Worm (Caenorhabditis elegans) whole organism, late embryonic: ENCODE data around the gene srh-38.

ENCODE experiments used
- C08G9.2 ChIP-seq: sonication (generic microtip); optimal IDR thresholded peaks from 2 replicates; lab custom pipeline; 2016; ENCODE audit warnings: mild to moderate bottlenecking, missing genetic modification characterization, moderate library complexity, missing compliant biosample characterization
- F13H6.1 ChIP-seq: sonication (generic microtip); optimal IDR thresholded peaks from 2 replicates; lab custom pipeline; 2016; ENCODE audit warnings: missing genetic modification characterization, missing compliant biosample characterization
- K02D7.2 ChIP-seq: sonication (generic microtip); optimal IDR thresholded peaks from 2 replicates; lab custom pipeline; 2017; ENCODE audit warnings: mild to moderate bottlenecking, missing genetic modification characterization, missing compliant biosample characterization
- T23F11.4 ChIP-seq: fragments of 200-800 bp; sonication (Bioruptor generic); optimal IDR thresholded peaks from 2 replicates; lab custom pipeline; 2018; ENCODE audit warnings: mild to moderate bottlenecking, missing genetic modification characterization, missing compliant biosample characterization
- ahr-1 ChIP-seq: sonication (generic microtip); optimal IDR thresholded peaks from 2 replicates; lab custom pipeline; 2016; ENCODE audit warnings: missing genetic modification characterization, missing compliant biosample characterization
- ama-1 ChIP-seq: fragments of 150-350 bp; optimal IDR thresholded peaks from 2 replicates; lab custom pipeline; 2014
- ceh-18 ChIP-seq: sonication (generic microtip); optimal IDR thresholded peaks from 2 replicates; lab custom pipeline; 2016; ENCODE audit warnings: missing genetic modification characterization, missing compliant biosample characterization
- ceh-22 ChIP-seq: sonication (generic microtip); optimal IDR thresholded peaks from 2 replicates; lab custom pipeline; 2017; ENCODE audit warnings: missing biosample characterization, missing genetic modification characterization
- ceh-6 ChIP-seq: fragments of 200-800 bp; sonication (Bioruptor generic); optimal IDR thresholded peaks from 2 replicates; lab custom pipeline; 2018; ENCODE audit warnings: mild to moderate bottlenecking, missing genetic modification characterization, missing compliant biosample characterization
- ceh-9 ChIP-seq: sonication (generic microtip); optimal IDR thresholded peaks from 2 replicates; lab custom pipeline; 2016; ENCODE audit warnings: mild to moderate bottlenecking, missing genetic modification characterization, inconsistent platforms, missing compliant biosample characterization
- che-1 ChIP-seq: sonication (generic microtip); optimal IDR thresholded peaks from 2 replicates; lab custom pipeline; 2016; ENCODE audit warnings: mild to moderate bottlenecking, missing genetic modification characterization, missing compliant biosample characterization
- dmd-4 ChIP-seq: sonication (generic microtip); optimal IDR thresholded peaks from 2 replicates; lab custom pipeline; 2016; ENCODE audit warnings: borderline replicate concordance, missing genetic modification characterization, missing compliant biosample characterization
- dve-1 ChIP-seq: sonication (generic microtip); optimal IDR thresholded peaks from 2 replicates; lab custom pipeline; 2017; ENCODE audit warnings: antibody characterized with exemption, mild to moderate bottlenecking, missing genetic modification characterization, missing compliant biosample characterization
- elt-4 ChIP-seq: sonication (generic microtip); optimal IDR thresholded peaks from 2 replicates; lab custom pipeline; 2016; ENCODE audit warnings: missing genetic modification characterization, missing compliant biosample characterization
- eyg-1 ChIP-seq: sonication (generic microtip); optimal IDR thresholded peaks from 2 replicates; lab custom pipeline; 2016; ENCODE audit warnings: missing genotype, missing genetic modification characterization, missing compliant biosample characterization
- fkh-10 ChIP-seq: fragments of 150-350 bp; optimal IDR thresholded peaks from 2 replicates; lab custom pipeline; 2014; ENCODE audit warnings: missing biosample characterization, missing genetic modification reagents, missing genetic modification characterization
- hlh-15 ChIP-seq: sonication (generic microtip); optimal IDR thresholded peaks from 2 replicates; lab custom pipeline; 2016; ENCODE audit warnings: missing genetic modification characterization, missing compliant biosample characterization
- hlh-30 ChIP-seq: sonication (generic microtip); optimal IDR thresholded peaks from 2 replicates; lab custom pipeline; 2017; ENCODE audit warnings: antibody characterized with exemption, missing genetic modification characterization, missing compliant biosample characterization; ENCODE audit not compliant: insufficient read depth
- hlh-8 ChIP-seq: sonication (generic microtip); optimal IDR thresholded peaks from 2 replicates; lab custom pipeline; 2016; ENCODE audit warnings: missing genotype, missing genetic modification characterization, missing compliant biosample characterization
- lim-6 ChIP-seq: sonication (generic microtip); optimal IDR thresholded peaks from 2 replicates; lab custom pipeline; 2016; ENCODE audit warnings: missing genetic modification characterization, missing compliant biosample characterization
- madf-2 ChIP-seq: sonication (generic microtip); optimal IDR thresholded peaks from 2 replicates; lab custom pipeline; 2017; ENCODE audit warnings: missing genetic modification characterization, missing compliant biosample characterization
- nfya-1 ChIP-seq: sonication (generic microtip); optimal IDR thresholded peaks from 2 replicates; lab custom pipeline; 2017; ENCODE audit warnings: missing genetic modification characterization, mild to moderate bottlenecking, missing compliant biosample characterization, antibody characterized with exemption, moderate library complexity
- nhr-11 ChIP-seq: fragments of 150-350 bp; optimal IDR thresholded peaks from 2 replicates; lab custom pipeline; 2014; ENCODE audit warnings: missing biosample characterization, missing genetic modification characterization
- nhr-232 ChIP-seq: sonication (generic microtip); optimal IDR thresholded peaks from 2 replicates; lab custom pipeline; 2016; ENCODE audit warnings: missing genetic modification characterization, missing compliant biosample characterization
- odd-2 ChIP-seq: sonication (generic microtip); optimal IDR thresholded peaks from 2 replicates; lab custom pipeline; 2017; ENCODE audit warnings: antibody characterized with exemption, mild to moderate bottlenecking, missing genetic modification characterization, missing compliant biosample characterization
- pag-3 ChIP-seq: sonication (generic microtip); optimal IDR thresholded peaks from 2 replicates; lab custom pipeline; 2016; ENCODE audit warnings: missing compliant biosample characterization, missing genetic modification characterization, borderline replicate concordance
- pha-2 ChIP-seq: sonication (generic microtip); optimal IDR thresholded peaks from 2 replicates; lab custom pipeline; 2017; ENCODE audit warnings: mild to moderate bottlenecking, missing genetic modification characterization, missing compliant biosample characterization
- ref-2 ChIP-seq: sonication (generic microtip); optimal IDR thresholded peaks from 2 replicates; lab custom pipeline; 2016; ENCODE audit warnings: missing genetic modification characterization, missing compliant biosample characterization
- rnt-1 ChIP-seq: sonication (generic microtip); optimal IDR thresholded peaks from 2 replicates; lab custom pipeline; 2016; ENCODE audit warnings: missing genetic modification characterization, missing compliant biosample characterization
- sdc-2 ChIP-seq: sonication (generic microtip); optimal IDR thresholded peaks from 2 replicates; lab custom pipeline; 2016; ENCODE audit warnings: missing genotype, missing genetic modification characterization, missing compliant biosample characterization
- sox-2 ChIP-seq: fragments of 200-800 bp; sonication (Bioruptor generic); IDR thresholded peaks from 2 replicates; pipeline ENCODE4 v1.3.6; 2022; ENCODE audit warnings: missing genetic modification reagents, missing genetic modification characterization, missing compliant biosample characterization
- syd-9 ChIP-seq: sonication (generic microtip); optimal IDR thresholded peaks from 2 replicates; lab custom pipeline; 2016; ENCODE audit warnings: mild to moderate bottlenecking, missing genetic modification characterization, moderate library complexity, missing compliant biosample characterization
- unc-55 ChIP-seq: sonication (generic microtip); optimal IDR thresholded peaks from 2 replicates; lab custom pipeline; 2017; ENCODE audit warnings: missing biosample characterization, missing genetic modification reagents, missing genetic modification characterization
- unc-86 ChIP-seq: sonication (generic microtip); optimal IDR thresholded peaks from 2 replicates; lab custom pipeline; 2016; ENCODE audit warnings: missing genetic modification characterization, missing compliant biosample characterization
- zip-5 ChIP-seq: sonication (generic microtip); optimal IDR thresholded peaks from 2 replicates; lab custom pipeline; 2016; ENCODE audit warnings: missing genetic modification characterization, missing compliant biosample characterization
- ztf-16 ChIP-seq: sonication (generic microtip); optimal IDR thresholded peaks from 2 replicates; lab custom pipeline; 2017; ENCODE audit warnings: missing genetic modification characterization, missing compliant biosample characterization

Gene srh-38

ce11 chrV:2903227-2903626 lies 19.3 kb downstream of the srh-38 start, which contains the start of gene C31B8.7:
C31B8.7 (minus strand) TSS chrV:2903327.
- TF ChIP-seq ahr-1 (tag; lab: Kevin White, UChicago) (no peak), T23F11.4 (GFP tag; lab: Kevin White, UChicago) (no peak), ceh-9 (tag; lab: Kevin White, UChicago) (no peak), pag-3 (tag; lab: Kevin White, UChicago) (no peak), C08G9.2 (tag; lab: Kevin White, UChicago) (no peak), sdc-2 (tag; lab: Kevin White, UChicago) (no peak), ama-1 (no peak), ref-2 (tag; lab: Kevin White, UChicago) (no peak), nfya-1 (tag; lab: Kevin White, UChicago) (no peak), zip-5 (tag; lab: Kevin White, UChicago) (no peak), madf-2 (tag; lab: Kevin White, UChicago) (no peak), unc-86 (tag; lab: Kevin White, UChicago) (no peak)
- TF ChIP-seq, all 69 proteins: peak for 0

ce11 chrV:2899867-2900266 lies 22.6 kb downstream of the srh-38 start, which contains the start of gene str-46:
str-46 (minus strand) TSS chrV:2899967.
- TF ChIP-seq sox-2 (GFP tag; lab: Robert Waterston, UW) (no peak), dmd-4 (tag; lab: Kevin White, UChicago) (no peak), pag-3 (tag; lab: Kevin White, UChicago) (no peak), eyg-1 (tag; lab: Kevin White, UChicago) (no peak), lim-6 (tag; lab: Kevin White, UChicago) (no peak), odd-2 (tag; lab: Kevin White, UChicago) (no peak), ceh-18 (tag; lab: Kevin White, UChicago) (no peak), nhr-232 (tag; lab: Kevin White, UChicago) (no peak), hlh-15 (tag; lab: Kevin White, UChicago) (no peak), madf-2 (tag; lab: Kevin White, UChicago) (no peak), dve-1 (tag; lab: Kevin White, UChicago) (no peak), rnt-1 (tag; lab: Kevin White, UChicago) (no peak), pha-2 (tag; lab: Kevin White, UChicago) (no peak), F13H6.1 (tag; lab: Kevin White, UChicago) (no peak), che-1 (no peak), ztf-16 (tag; lab: Kevin White, UChicago) (no peak)

- TF ChIP-seq pag-3 (tag; lab: Kevin White, UChicago) (no peak), hlh-30 (tag; lab: Kevin White, UChicago) (no peak), madf-2 (tag; lab: Kevin White, UChicago) (no peak)
These were observed 26.3 kb downstream of the srh-38 start, which contains the start of gene pals-32 for ce11 chrV:2896198-2896660. pals-32 (plus strand) TSS chrV:2896610.

- TF ChIP-seq ceh-22 = no peak
- no peak for TF ChIP-seq elt-4
- TF ChIP-seq odd-2 (tag; lab: Kevin White, UChicago) = no peak
- no peak for TF ChIP-seq ceh-6 (GFP tag; lab: Kevin White, UChicago)
- no peak for TF ChIP-seq unc-55 (GFP tag; lab: Kevin White, UChicago)
- no peak for TF ChIP-seq hlh-8
- no peak for TF ChIP-seq zip-5 (tag; lab: Kevin White, UChicago)
- TF ChIP-seq unc-86 (tag; lab: Kevin White, UChicago) = no peak
- no peak for TF ChIP-seq nhr-11 (tag; lab: Kevin White, UChicago)
- TF ChIP-seq syd-9 (tag; lab: Kevin White, UChicago) = no peak
- no peak for TF ChIP-seq F13H6.1 (tag; lab: Kevin White, UChicago)
- no peak for TF ChIP-seq K02D7.2 (tag; lab: Kevin White, UChicago)
- TF ChIP-seq che-1 = no peak
- no peak for TF ChIP-seq fkh-10 (GFP tag; lab: Kevin White, UChicago)
- no peak for TF ChIP-seq sdc-2 (tag; lab: Kevin White, UChicago)
These were observed 29.5 kb downstream of the srh-38 start, which contains the start of gene srh-127 for ce11 chrV:2892976-2893375. srh-127 (plus strand) TSS chrV:2893276.
